Worm (Caenorhabditis elegans) whole organism, mixed stage, embryonic: Measurements from ENCODE around the gene elpc-2.

ENCODE experiments used
- ceh-43 ChIP-seq: fragments of 200-800 bp; sonication (Bioruptor generic); optimal IDR thresholded peaks from 2 replicates; lab custom pipeline; 2018; ENCODE audit warnings: mild to moderate bottlenecking, missing genetic modification characterization, moderate library complexity, missing compliant biosample characterization
- ceh-83 ChIP-seq: fragments of 200-800 bp; sonication (Bioruptor generic); optimal IDR thresholded peaks from 2 replicates; lab custom pipeline; 2018; ENCODE audit warnings: mild to moderate bottlenecking, missing genetic modification characterization, missing compliant biosample characterization
- ces-1 ChIP-seq: fragments of 150-350 bp; optimal IDR thresholded peaks from 2 replicates; lab custom pipeline; 2014; ENCODE audit warnings: missing biosample characterization, missing genetic modification reagents, missing genetic modification characterization
- mab-5 ChIP-seq: fragments of 150-350 bp; optimal IDR thresholded peaks from 2 replicates; lab custom pipeline; 2014; ENCODE audit warnings: missing biosample characterization, missing genetic modification characterization
- mep-1 ChIP-seq: fragments of 150-350 bp; optimal IDR thresholded peaks from 2 replicates; lab custom pipeline; 2017; ENCODE audit warnings: missing biosample characterization, missing genetic modification reagents, missing genetic modification characterization, inconsistent platforms
- nhr-237 ChIP-seq: fragments of 150-350 bp; optimal IDR thresholded peaks from 2 replicates; lab custom pipeline; 2014; ENCODE audit warnings: missing biosample characterization, missing genetic modification characterization
- snpc-4 ChIP-seq: fragments of 150-350 bp; optimal IDR thresholded peaks from 2 replicates; lab custom pipeline; 2014; ENCODE audit warnings: missing biosample characterization, missing genetic modification characterization
- ztf-11 ChIP-seq: fragments of 150-350 bp; optimal IDR thresholded peaks from 2 replicates; lab custom pipeline; 2014; ENCODE audit warnings: missing biosample characterization, missing genetic modification characterization

ce11 chrIII:12711217-12711616, 37.7 kb downstream of the elpc-2 start, which contains the start of gene hut-1:
- TF ChIP-seq ceh-83 (GFP tag; lab: Kevin White, UChicago) (no peak), mep-1 (tag; lab: Kevin White, UChicago) (no peak), ces-1 (GFP tag; lab: Kevin White, UChicago) (peak; percentile 84), mab-5 (tag; lab: Kevin White, UChicago) (no peak), nhr-237 (tag; lab: Kevin White, UChicago) (peak; percentile 14), ceh-43 (GFP tag; lab: Kevin White, UChicago) (no peak), ztf-11 (tag; lab: Kevin White, UChicago) (no peak), snpc-4 (tag; lab: Kevin White, UChicago) (no peak)
